Fruit fly (Drosophila melanogaster) whole organism, adult: ENCODE data around the gene Wdr33.

Experiments used
- CG11617 ChIP-seq: fragments of 200-800 bp; sonication (Bioruptor generic); optimal IDR thresholded peaks from 2 replicates; lab custom pipeline; 2017; ENCODE audit warnings: mild to moderate bottlenecking, missing biosample characterization, missing genetic modification reagents, missing genetic modification characterization
- CG12768 ChIP-seq: fragments of 200-800 bp; sonication (Bioruptor generic); optimal IDR thresholded peaks from 2 replicates; lab custom pipeline; 2017; ENCODE audit warnings: missing biosample characterization, missing genetic modification characterization, mild to moderate bottlenecking, moderate library complexity, missing genetic modification reagents
- CG14711 ChIP-seq: fragments of 200-800 bp; sonication (Bioruptor generic); optimal IDR thresholded peaks from 2 replicates; lab custom pipeline; 2018; ENCODE audit warnings: missing biosample characterization, mild to moderate bottlenecking, missing genetic modification characterization, moderate library complexity
- CG1620 ChIP-seq: fragments of 200-800 bp; sonication (Bioruptor generic); optimal IDR thresholded peaks from 2 replicates; lab custom pipeline; 2016; ENCODE audit warnings: missing biosample characterization, missing genetic modification characterization
- CG33017 ChIP-seq: fragments of 200-800 bp; sonication (Bioruptor generic); optimal IDR thresholded peaks from 2 replicates; lab custom pipeline; 2018; ENCODE audit warnings: missing biosample characterization, mild to moderate bottlenecking, missing genetic modification characterization, moderate library complexity
- CG5204 ChIP-seq: fragments of 200-800 bp; sonication (Bioruptor generic); optimal IDR thresholded peaks from 2 replicates; lab custom pipeline; 2016; ENCODE audit warnings: missing biosample characterization, missing genetic modification characterization
- CG7045 ChIP-seq: fragments of 200-800 bp; sonication (Bioruptor generic); optimal IDR thresholded peaks from 2 replicates; lab custom pipeline; 2017; ENCODE audit warnings: missing biosample characterization, mild to moderate bottlenecking, missing genetic modification characterization
- CG7101 ChIP-seq: fragments of 200-800 bp; sonication (Bioruptor generic); optimal IDR thresholded peaks from 2 replicates; lab custom pipeline; 2018; ENCODE audit warnings: missing biosample characterization, mild to moderate bottlenecking, missing genetic modification characterization, moderate library complexity
- Clk ChIP-seq: fragments of 200-800 bp; sonication (Bioruptor generic); optimal IDR thresholded peaks from 2 replicates; lab custom pipeline; 2017; ENCODE audit warnings: missing biosample characterization, missing genetic modification characterization
- Crg-1 ChIP-seq: fragments of 200-800 bp; sonication (Bioruptor generic); optimal IDR thresholded peaks from 2 replicates; lab custom pipeline; 2016; ENCODE audit warnings: missing biosample characterization, missing genetic modification characterization
- Hr96 ChIP-seq: fragments of 200-800 bp; sonication (Bioruptor generic); optimal IDR thresholded peaks from 2 replicates; lab custom pipeline; 2016; ENCODE audit warnings: missing biosample characterization, missing genetic modification characterization
- Mnt ChIP-seq: fragments of 200-800 bp; sonication (Bioruptor generic); optimal IDR thresholded peaks from 2 replicates; lab custom pipeline; 2016; ENCODE audit warnings: missing biosample characterization, mild to moderate bottlenecking, missing genetic modification characterization
- bab1 ChIP-seq: fragments of 200-800 bp; sonication (Bioruptor generic); optimal IDR thresholded peaks from 3 replicates; lab custom pipeline; 2019; ENCODE audit warnings: missing biosample characterization, mild to moderate bottlenecking, missing genetic modification characterization, moderate library complexity
- cic ChIP-seq: fragments of 200-800 bp; sonication (Bioruptor generic); optimal IDR thresholded peaks from 2 replicates; lab custom pipeline; 2017; ENCODE audit warnings: missing biosample characterization, mild to moderate bottlenecking, missing genetic modification characterization, moderate library complexity
- cnc ChIP-seq, 2 experiments: fragments of >200 bp; optimal IDR thresholded peaks; 2 replicates each; lab custom pipeline; 2017
- kay ChIP-seq: fragments of 200-800 bp; sonication (Bioruptor generic); peaks from one replicate; lab custom pipeline; 2016; ENCODE audit warnings: missing biosample characterization, missing genetic modification characterization, borderline replicate concordance
- ovo ChIP-seq: fragments of 200-800 bp; sonication (Bioruptor generic); optimal IDR thresholded peaks from 2 replicates; lab custom pipeline; 2016; ENCODE audit warnings: missing biosample characterization, missing genetic modification characterization
- pad ChIP-seq: fragments of 200-800 bp; sonication (Bioruptor generic); optimal IDR thresholded peaks from 3 replicates; lab custom pipeline; 2017; ENCODE audit warnings: missing biosample characterization, missing genetic modification characterization, mild to moderate bottlenecking, moderate library complexity, missing genetic modification reagents
- tj ChIP-seq: fragments of 200-800 bp; sonication (Bioruptor generic); optimal IDR thresholded peaks from 3 replicates; lab custom pipeline; 2017; ENCODE audit warnings: missing biosample characterization, mild to moderate bottlenecking, missing genetic modification characterization, moderate library complexity
- toe ChIP-seq: fragments of 200-800 bp; sonication (Bioruptor generic); optimal IDR thresholded peaks from 2 replicates; lab custom pipeline; 2016; ENCODE audit warnings: missing biosample characterization, missing genetic modification characterization

The Wdr33 gene

DNA sequence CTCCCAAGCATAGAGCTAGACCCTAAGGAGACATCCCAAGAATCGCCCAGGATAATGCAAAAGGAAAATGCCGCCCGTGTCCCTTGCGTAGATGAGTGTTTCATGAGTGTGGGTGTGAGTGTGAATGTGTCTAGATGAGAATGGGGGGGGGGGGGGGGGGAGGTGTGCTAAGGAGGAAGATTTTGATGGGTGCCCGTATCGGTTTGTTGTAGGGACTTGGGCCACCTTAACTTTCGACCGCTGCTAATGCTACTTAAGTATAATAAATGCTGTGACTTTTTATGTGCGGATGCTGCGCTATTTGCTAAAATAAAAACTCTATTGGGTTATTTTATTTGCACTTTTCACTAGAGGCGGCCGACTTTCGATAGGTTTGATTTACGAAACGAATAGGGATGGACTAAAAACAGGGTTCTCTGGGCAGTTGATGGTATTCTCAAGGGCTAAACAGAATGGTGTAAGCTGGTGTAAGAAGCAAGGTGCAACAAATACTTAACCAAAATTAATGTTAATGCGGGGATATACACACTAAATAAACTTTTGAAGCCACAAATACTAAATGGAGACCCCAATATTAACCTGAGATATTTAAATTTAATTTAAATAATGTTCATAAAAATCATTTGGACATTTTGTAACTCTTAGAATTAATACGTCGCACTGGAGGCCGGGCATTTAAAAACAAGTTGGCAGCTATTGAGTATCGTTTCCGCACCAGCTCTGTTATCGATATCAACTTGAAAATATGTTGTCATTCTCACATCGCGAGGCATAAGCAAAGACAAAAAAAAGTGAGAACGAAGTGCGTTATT lies 8.7 kb downstream of the Wdr33 start, which contains the start of the genes Xe7 and Atg17:
TSS of gene Xe7 (minus strand) at position 407 of the 812 bp plus-strand sequence.
TSS of gene Atg17 (plus strand) at position 786 of the 812 bp plus-strand sequence.
- TF ChIP-seq cnc (optimal IDR thresholded peaks at IDR 0.05; lab: Kevin White, UChicago) (peak in 1 of 2 experiments; percentile 57), pad (GFP tag; lab: Kevin White, UChicago) (peak; percentile 79), Mnt (peak; percentile 86), CG11617 (GFP tag; lab: Kevin White, UChicago) (peak; percentile 92), bab1 (GFP tag; lab: Kevin White, UChicago) (peak; percentile 84), Crg-1 (GFP tag; lab: Kevin White, UChicago) (peak; percentile 94), CG33017 (tag; lab: Kevin White, UChicago) (peak; percentile 89), CG12768 (GFP tag; lab: Kevin White, UChicago) (peak; percentile 95), CG5204 (GFP tag; lab: Kevin White, UChicago) (peak; percentile 97), CG7045 (peak; percentile 92), kay (GFP tag; lab: Kevin White, UChicago) (peak; percentile 51), Hr96 (GFP tag; lab: Kevin White, UChicago) (peak; percentile 94), CG1620 (GFP tag; lab: Kevin White, UChicago) (peak; percentile 96), CG14711 (tag; lab: Kevin White, UChicago) (peak; percentile 90), tj (peak; percentile 59), cic (GFP tag; lab: Kevin White, UChicago) (peak; percentile 29), CG7101 (tag; lab: Kevin White, UChicago) (peak; percentile 93), Clk (GFP tag; lab: Kevin White, UChicago) (peak; percentile 88), ovo (GFP tag; lab: Kevin White, UChicago) (peak; percentile 91), toe (peak; percentile 98)

- TF ChIP-seq Mnt (no peak), cnc (optimal IDR thresholded peaks at IDR 0.05; lab: Kevin White, UChicago) (no peak), CG33017 (tag; lab: Kevin White, UChicago) (no peak), toe (no peak), CG14711 (tag; lab: Kevin White, UChicago) (no peak), CG11617 (GFP tag; lab: Kevin White, UChicago) (no peak), cic (GFP tag; lab: Kevin White, UChicago) (peak; percentile 76), tj (no peak), CG7101 (tag; lab: Kevin White, UChicago) (no peak), CG5204 (GFP tag; lab: Kevin White, UChicago) (no peak), bab1 (GFP tag; lab: Kevin White, UChicago) (no peak), Crg-1 (GFP tag; lab: Kevin White, UChicago) (no peak), CG12768 (GFP tag; lab: Kevin White, UChicago) (peak; percentile 9), CG7045 (no peak), pad (GFP tag; lab: Kevin White, UChicago) (peak; percentile 87), ovo (GFP tag; lab: Kevin White, UChicago) (peak; percentile 9), kay (GFP tag; lab: Kevin White, UChicago) (no peak)
Observed at dm6 chr3R:5669740-5670659, 9.6 kb downstream of the Wdr33 start.

DNA sequence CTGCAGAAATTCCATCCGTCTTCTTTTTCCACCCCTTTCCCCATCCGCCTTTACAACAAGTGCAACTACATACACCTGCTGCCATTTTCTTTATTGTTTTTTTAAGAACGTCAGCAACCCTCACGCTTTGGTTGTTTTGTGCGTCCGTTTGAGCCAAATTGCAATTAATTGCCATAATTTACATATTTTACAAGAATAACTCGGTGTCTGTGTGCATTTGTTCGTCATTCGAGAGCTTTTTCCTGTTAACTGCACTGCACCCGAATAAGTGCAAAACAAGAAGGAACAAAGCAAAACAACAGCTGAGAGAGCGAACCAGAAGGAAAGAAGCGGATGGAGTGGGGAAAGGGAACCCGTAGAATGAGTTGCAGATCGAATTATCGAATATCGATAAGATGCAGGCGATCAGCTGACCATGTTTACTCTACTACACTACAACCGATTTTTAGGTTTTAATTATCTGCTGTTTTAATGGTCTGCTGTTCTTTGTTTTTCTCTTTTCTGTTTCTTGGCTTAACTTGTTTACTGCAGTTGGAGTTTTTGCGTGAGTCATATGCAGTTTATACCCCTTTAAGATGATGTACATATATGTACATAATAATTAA lies 10.3 kb downstream of the Wdr33 start:
- TF ChIP-seq Mnt (no peak), CG11617 (GFP tag; lab: Kevin White, UChicago) (peak; percentile 0), Hr96 (GFP tag; lab: Kevin White, UChicago) (no peak), CG7045 (no peak), Clk (GFP tag; lab: Kevin White, UChicago) (no peak), bab1 (GFP tag; lab: Kevin White, UChicago) (no peak), CG33017 (tag; lab: Kevin White, UChicago) (no peak), kay (GFP tag; lab: Kevin White, UChicago) (peak; percentile 64), Crg-1 (GFP tag; lab: Kevin White, UChicago) (no peak), CG5204 (GFP tag; lab: Kevin White, UChicago) (no peak), ovo (GFP tag; lab: Kevin White, UChicago) (no peak), cnc (optimal IDR thresholded peaks at IDR 0.05; lab: Kevin White, UChicago) (peak; percentile 20 to 54), CG14711 (tag; lab: Kevin White, UChicago) (no peak), toe (no peak), cic (GFP tag; lab: Kevin White, UChicago) (no peak), CG1620 (GFP tag; lab: Kevin White, UChicago) (no peak), pad (GFP tag; lab: Kevin White, UChicago) (peak; percentile 72), CG7101 (tag; lab: Kevin White, UChicago) (no peak), CG12768 (GFP tag; lab: Kevin White, UChicago) (no peak), tj (peak; percentile 65)

DNA sequence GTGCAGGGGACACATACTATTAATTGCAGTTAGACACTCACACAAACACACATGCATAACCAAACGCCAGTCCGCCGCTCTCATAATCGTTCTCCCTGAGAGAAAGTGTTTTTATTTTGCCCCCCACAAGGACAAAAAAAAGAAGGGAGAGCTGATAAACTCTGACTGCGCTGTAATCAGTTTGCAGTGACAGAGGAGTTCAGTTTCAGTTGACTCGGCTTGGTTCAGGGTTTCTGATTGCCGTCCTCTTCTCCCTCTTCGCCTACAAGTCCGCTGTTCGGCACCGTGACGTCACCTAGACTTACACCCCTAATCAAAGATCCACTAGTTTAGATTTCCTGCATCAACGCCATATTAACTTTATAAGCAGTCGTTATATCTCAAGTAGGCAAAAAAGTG lies 10.8 kb downstream of the Wdr33 start:
- TF ChIP-seq CG12768 (GFP tag; lab: Kevin White, UChicago) (peak; percentile 24), tj (peak; percentile 63), cic (GFP tag; lab: Kevin White, UChicago) (peak; percentile 25), cnc (optimal IDR thresholded peaks at IDR 0.05; lab: Kevin White, UChicago) (no peak), kay (GFP tag; lab: Kevin White, UChicago) (peak; percentile 14), CG1620 (GFP tag; lab: Kevin White, UChicago) (no peak), ovo (GFP tag; lab: Kevin White, UChicago) (no peak), CG33017 (tag; lab: Kevin White, UChicago) (no peak), pad (GFP tag; lab: Kevin White, UChicago) (no peak)
